Worm (Caenorhabditis elegans): ENCODE results near the gene tsg-101.

- TF ChIP-seq ztf-29 (GFP tag; IDR thresholded peaks at IDR 0.05) (no peak), ref-1 (GFP tag; conservative IDR thresholded peaks at IDR 0.05) (no peak), cog-1 (tag; optimal IDR thresholded peaks at IDR 0.05) (no peak), ztf-23 (GFP tag; IDR thresholded peaks at IDR 0.05) (no peak), klf-2 (GFP tag; conservative IDR thresholded peaks at IDR 0.05) (no peak), T22C8.4 (GFP tag; IDR thresholded peaks at IDR 0.05) (no peak), flt-1 (GFP tag; IDR thresholded peaks at IDR 0.05) (no peak)
These were observed 2.2 kb upstream of the tsg-101 start, which contains the start of gene unc-33 for ce11 chrIV:3516586-3516985.
